Worm (Caenorhabditis elegans) whole organism, late embryonic: ENCODE data around the gene gar-3.

ENCODE experiments used
- C08G9.2 ChIP-seq: sonication (generic microtip); optimal IDR thresholded peaks from 2 replicates; lab custom pipeline; 2016; ENCODE audit warnings: mild to moderate bottlenecking, missing genetic modification characterization, moderate library complexity, missing compliant biosample characterization
- C38D4.7 ChIP-seq: fragments of 200-800 bp; sonication (Bioruptor generic); optimal IDR thresholded peaks from 2 replicates; lab custom pipeline; 2018; ENCODE audit warnings: mild to moderate bottlenecking, missing genetic modification characterization, moderate library complexity, missing compliant biosample characterization
- F13H6.1 ChIP-seq: sonication (generic microtip); optimal IDR thresholded peaks from 2 replicates; lab custom pipeline; 2016; ENCODE audit warnings: missing genetic modification characterization, missing compliant biosample characterization
- ceh-14 ChIP-seq: sonication (generic microtip); optimal IDR thresholded peaks from 2 replicates; lab custom pipeline; 2016; ENCODE audit warnings: missing genotype, missing genetic modification characterization, missing compliant biosample characterization
- ceh-18 ChIP-seq: sonication (generic microtip); optimal IDR thresholded peaks from 2 replicates; lab custom pipeline; 2016; ENCODE audit warnings: missing genetic modification characterization, missing compliant biosample characterization
- ceh-19 ChIP-seq: fragments of 200-800 bp; sonication (Bioruptor generic); optimal IDR thresholded peaks from 2 replicates; lab custom pipeline; 2018; ENCODE audit warnings: mild to moderate bottlenecking, missing genetic modification characterization, missing compliant biosample characterization
- ceh-2 ChIP-seq: sonication (generic microtip); optimal IDR thresholded peaks from 2 replicates; lab custom pipeline; 2016; ENCODE audit warnings: missing genotype, missing genetic modification characterization, missing compliant biosample characterization
- ceh-30 ChIP-seq: fragments of 150-350 bp; optimal IDR thresholded peaks from 2 replicates; lab custom pipeline; 2014; ENCODE audit warnings: missing biosample characterization, missing genetic modification characterization
- ceh-31 ChIP-seq: sonication (generic microtip); optimal IDR thresholded peaks from 2 replicates; lab custom pipeline; 2016; ENCODE audit warnings: missing genetic modification characterization, missing compliant biosample characterization
- ceh-45 ChIP-seq: fragments of 200-800 bp; sonication (Bioruptor generic); IDR thresholded peaks from 2 replicates; pipeline ENCODE4 v1.3.6; 2022; ENCODE audit warnings: missing genetic modification reagents, missing genetic modification characterization, missing compliant biosample characterization
- ceh-48 ChIP-seq: sonication (generic microtip); optimal IDR thresholded peaks from 2 replicates; lab custom pipeline; 2016; ENCODE audit warnings: missing genetic modification characterization, inconsistent platforms, missing compliant biosample characterization
- ceh-6 ChIP-seq: fragments of 200-800 bp; sonication (Bioruptor generic); optimal IDR thresholded peaks from 2 replicates; lab custom pipeline; 2018; ENCODE audit warnings: mild to moderate bottlenecking, missing genetic modification characterization, missing compliant biosample characterization
- dve-1 ChIP-seq: sonication (generic microtip); optimal IDR thresholded peaks from 2 replicates; lab custom pipeline; 2017; ENCODE audit warnings: antibody characterized with exemption, mild to moderate bottlenecking, missing genetic modification characterization, missing compliant biosample characterization
- elt-2 ChIP-seq: sonication (generic microtip); optimal IDR thresholded peaks from 2 replicates; lab custom pipeline; 2016; ENCODE audit warnings: missing genetic modification reagents, missing genetic modification characterization, missing compliant biosample characterization
- ets-4 ChIP-seq: sonication (generic microtip); optimal IDR thresholded peaks from 2 replicates; lab custom pipeline; 2016; ENCODE audit warnings: missing genetic modification characterization, missing compliant biosample characterization
- fkh-10 ChIP-seq: fragments of 150-350 bp; optimal IDR thresholded peaks from 2 replicates; lab custom pipeline; 2014; ENCODE audit warnings: missing biosample characterization, missing genetic modification reagents, missing genetic modification characterization
- hlh-6 ChIP-seq: sonication (generic microtip); optimal IDR thresholded peaks from 2 replicates; lab custom pipeline; 2016; ENCODE audit warnings: missing genotype, missing genetic modification characterization, missing compliant biosample characterization
- lim-6 ChIP-seq: sonication (generic microtip); optimal IDR thresholded peaks from 2 replicates; lab custom pipeline; 2016; ENCODE audit warnings: missing genetic modification characterization, missing compliant biosample characterization
- lin-11 ChIP-seq: fragments of 200-800 bp; sonication (Bioruptor generic); optimal IDR thresholded peaks from 2 replicates; lab custom pipeline; 2018; ENCODE audit warnings: mild to moderate bottlenecking, missing genetic modification characterization, missing compliant biosample characterization
- madf-2 ChIP-seq: sonication (generic microtip); optimal IDR thresholded peaks from 2 replicates; lab custom pipeline; 2017; ENCODE audit warnings: missing genetic modification characterization, missing compliant biosample characterization
- nfya-1 ChIP-seq: sonication (generic microtip); optimal IDR thresholded peaks from 2 replicates; lab custom pipeline; 2017; ENCODE audit warnings: missing genetic modification characterization, mild to moderate bottlenecking, missing compliant biosample characterization, antibody characterized with exemption, moderate library complexity
- nhr-232 ChIP-seq: sonication (generic microtip); optimal IDR thresholded peaks from 2 replicates; lab custom pipeline; 2016; ENCODE audit warnings: missing genetic modification characterization, missing compliant biosample characterization
- odd-2 ChIP-seq: sonication (generic microtip); optimal IDR thresholded peaks from 2 replicates; lab custom pipeline; 2017; ENCODE audit warnings: antibody characterized with exemption, mild to moderate bottlenecking, missing genetic modification characterization, missing compliant biosample characterization
- pag-3 ChIP-seq: sonication (generic microtip); optimal IDR thresholded peaks from 2 replicates; lab custom pipeline; 2016; ENCODE audit warnings: missing compliant biosample characterization, missing genetic modification characterization, borderline replicate concordance
- pax-1 ChIP-seq: fragments of 150-350 bp; optimal IDR thresholded peaks from 2 replicates; lab custom pipeline; 2014; ENCODE audit warnings: missing biosample characterization, missing genetic modification characterization
- pha-4 ChIP-seq: fragments of 150-350 bp; optimal IDR thresholded peaks from 2 replicates; lab custom pipeline; 2018; ENCODE audit warnings: missing biosample characterization, missing genetic modification reagents, missing genetic modification characterization
- rnt-1 ChIP-seq: sonication (generic microtip); optimal IDR thresholded peaks from 2 replicates; lab custom pipeline; 2016; ENCODE audit warnings: missing genetic modification characterization, missing compliant biosample characterization
- sdc-2 ChIP-seq: sonication (generic microtip); optimal IDR thresholded peaks from 2 replicates; lab custom pipeline; 2016; ENCODE audit warnings: missing genotype, missing genetic modification characterization, missing compliant biosample characterization
- sox-2 ChIP-seq: fragments of 200-800 bp; sonication (Bioruptor generic); IDR thresholded peaks from 2 replicates; pipeline ENCODE4 v1.3.6; 2022; ENCODE audit warnings: missing genetic modification reagents, missing genetic modification characterization, missing compliant biosample characterization
- sox-4 ChIP-seq: sonication (generic microtip); optimal IDR thresholded peaks from 2 replicates; lab custom pipeline; 2017; ENCODE audit warnings: mild to moderate bottlenecking, missing genetic modification characterization, inconsistent platforms, missing compliant biosample characterization
- tbx-2 ChIP-seq: sonication (generic microtip); optimal IDR thresholded peaks from 2 replicates; lab custom pipeline; 2016; ENCODE audit warnings: missing genetic modification characterization, missing compliant biosample characterization
- ttx-3 ChIP-seq: sonication (generic microtip); optimal IDR thresholded peaks from 2 replicates; lab custom pipeline; 2016; ENCODE audit warnings: missing genetic modification reagents, missing genetic modification characterization, missing compliant biosample characterization
- unc-3 ChIP-seq, 2 experiments: fragments of 200-800 bp in 1 of 2; sonication (Bioruptor generic) in 1 of 2; sonication (generic microtip) in 1 of 2; conservative IDR thresholded peaks in 1 of 2; optimal IDR thresholded peaks in 1 of 2; 2 replicates each; pipeline versions ENCODE4 v1.3.6 to Lab custom; 2016 to 2022; ENCODE audit warnings: missing compliant biosample characterization in 2 of 2, missing genetic modification characterization in 2 of 2, missing genetic modification reagents in 1 of 2
- unc-42 ChIP-seq: sonication (generic microtip); optimal IDR thresholded peaks from 2 replicates; lab custom pipeline; 2016; ENCODE audit warnings: missing genotype, missing genetic modification characterization, missing compliant biosample characterization
- unc-55 ChIP-seq: sonication (generic microtip); optimal IDR thresholded peaks from 2 replicates; lab custom pipeline; 2017; ENCODE audit warnings: missing biosample characterization, missing genetic modification reagents, missing genetic modification characterization
- zip-5 ChIP-seq: sonication (generic microtip); optimal IDR thresholded peaks from 2 replicates; lab custom pipeline; 2016; ENCODE audit warnings: missing genetic modification characterization, missing compliant biosample characterization
- ztf-16 ChIP-seq: sonication (generic microtip); optimal IDR thresholded peaks from 2 replicates; lab custom pipeline; 2017; ENCODE audit warnings: missing genetic modification characterization, missing compliant biosample characterization

The gar-3 gene

ce11 chrV:14545816-14546283, 33.7 kb downstream of the gar-3 start, which contains the start of gene rike-1:
Gene rike-1 (minus strand): TSS chrV:14545866.
- no peak for TF ChIP-seq sox-4 (tag; lab: Kevin White, UChicago)
- TF ChIP-seq unc-3 (GFP tag; conservative IDR thresholded peaks at IDR 0.05; lab: Robert Waterston, UW): no peak
- TF ChIP-seq unc-3 (tag; optimal IDR thresholded peaks at IDR 0.05; lab: Kevin White, UChicago): no peak
- no peak for TF ChIP-seq unc-55 (GFP tag; lab: Kevin White, UChicago)
- TF ChIP-seq ceh-31 (tag; lab: Kevin White, UChicago): peak; percentile 50
- TF ChIP-seq ets-4 (tag; lab: Kevin White, UChicago): peak; percentile 52
- TF ChIP-seq nfya-1 (tag; lab: Kevin White, UChicago): no peak
- TF ChIP-seq elt-2 (tag; lab: Kevin White, UChicago): no peak
- no peak for TF ChIP-seq madf-2 (tag; lab: Kevin White, UChicago)
- TF ChIP-seq fkh-10 (GFP tag; lab: Kevin White, UChicago): no peak
- TF ChIP-seq rnt-1 (tag; lab: Kevin White, UChicago): no peak
- TF ChIP-seq unc-42 (tag; lab: Kevin White, UChicago): peak; percentile 49
- no peak for TF ChIP-seq lin-11
- TF ChIP-seq C38D4.7 (GFP tag; lab: Kevin White, UChicago): no peak
- TF ChIP-seq ceh-30 (tag; lab: Kevin White, UChicago): no peak
- TF ChIP-seq odd-2 (tag; lab: Kevin White, UChicago): no peak
- no peak for TF ChIP-seq tbx-2
- TF ChIP-seq hlh-6 (tag; lab: Kevin White, UChicago): no peak
- peak; percentile 15 for TF ChIP-seq ceh-14
- peak; percentile 59 for TF ChIP-seq ceh-2 (tag; lab: Kevin White, UChicago)
- peak; percentile 61 for TF ChIP-seq ztf-16 (tag; lab: Kevin White, UChicago)
- no peak for TF ChIP-seq nhr-232
- TF ChIP-seq ceh-48: no peak
- TF ChIP-seq F13H6.1 (tag; lab: Kevin White, UChicago): no peak
- TF ChIP-seq sox-2: no peak
- TF ChIP-seq ceh-18 (tag; lab: Kevin White, UChicago): no peak
- no peak for TF ChIP-seq dve-1

ce11 chrV:14542138-14542537, 37.4 kb downstream of the gar-3 start:
- TF ChIP-seq zip-5 (tag; lab: Kevin White, UChicago) (no peak), elt-2 (tag; lab: Kevin White, UChicago) (peak; percentile 96)

ce11 chrV:14540932-14541331, 38.6 kb downstream of the gar-3 start:
- TF ChIP-seq pax-1 (tag; lab: Kevin White, UChicago): no peak
- TF ChIP-seq sox-4 (tag; lab: Kevin White, UChicago): no peak
- TF ChIP-seq, all 69 proteins: peak for 0

ce11 chrV:14539355-14539754, 40.2 kb downstream of the gar-3 start:
- TF ChIP-seq C08G9.2 (tag; lab: Kevin White, UChicago): no peak
- TF ChIP-seq pag-3 (tag; lab: Kevin White, UChicago): no peak
- TF ChIP-seq ceh-18 (tag; lab: Kevin White, UChicago): no peak
- TF ChIP-seq ceh-45 (GFP tag; lab: Robert Waterston, UW): no peak
- no peak for TF ChIP-seq lim-6
- no peak for TF ChIP-seq ceh-6 (GFP tag; lab: Kevin White, UChicago)
- TF ChIP-seq ceh-19: no peak
- no peak for TF ChIP-seq ttx-3 (tag; lab: Kevin White, UChicago)
- TF ChIP-seq dve-1: no peak
- TF ChIP-seq sdc-2 (tag; lab: Kevin White, UChicago): no peak
- no peak for TF ChIP-seq odd-2 (tag; lab: Kevin White, UChicago)
- no peak for TF ChIP-seq pha-4 (tag; lab: Kevin White, UChicago)
- no peak for TF ChIP-seq ceh-2 (tag; lab: Kevin White, UChicago)
- no peak for TF ChIP-seq tbx-2
